Fruit fly (Drosophila melanogaster): ENCODE measurements around the gene HDAC4.

The HDAC4 gene

DNA sequence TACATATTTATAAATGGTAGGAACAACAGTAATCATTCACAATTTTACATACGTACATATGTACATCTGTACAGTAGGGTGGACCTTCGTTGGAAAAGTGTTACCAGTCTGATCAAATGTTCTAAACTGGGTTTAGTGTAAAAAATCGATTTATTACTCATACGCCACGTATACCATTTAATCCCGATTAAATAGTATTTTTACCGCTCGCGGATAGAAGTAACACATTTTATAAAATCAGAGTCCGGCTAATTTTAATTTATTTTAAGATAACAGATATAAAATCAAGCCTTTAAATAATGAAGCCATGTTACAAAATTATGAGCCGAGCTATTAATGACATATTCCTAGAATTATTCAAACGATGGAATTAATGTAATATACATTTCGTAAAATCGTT is 65.0 kb downstream of the HDAC4 start:
- TF ChIP-seq h (optimal IDR thresholded peaks at IDR 0.05) (no peak), ttk (optimal IDR thresholded peaks at IDR 0.05) (no peak), Sin3A (optimal IDR thresholded peaks at IDR 0.05) (no peak), psq (optimal IDR thresholded peaks at IDR 0.05) (no peak), insv (optimal IDR thresholded peaks at IDR 0.05) (no peak), Myc (optimal IDR thresholded peaks at IDR 0.05) (no peak)

DNA sequence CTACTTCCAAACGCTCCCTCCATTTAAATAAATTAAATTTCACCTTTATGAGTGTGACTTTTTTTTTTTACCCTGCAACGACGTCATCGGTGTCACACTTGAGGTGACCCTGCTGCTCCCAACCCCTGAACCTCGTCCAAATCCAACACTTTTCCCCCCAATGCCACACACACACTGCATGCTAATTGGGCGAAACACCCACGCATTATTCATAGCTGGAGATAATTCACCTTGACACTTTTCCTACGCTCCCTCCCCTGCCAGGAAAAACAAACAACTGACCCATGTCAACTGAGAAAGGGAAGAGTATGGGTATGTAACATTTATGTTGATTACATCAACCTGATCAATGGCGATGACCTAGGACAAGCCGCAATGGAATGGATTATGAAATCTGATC is 66.1 kb downstream of the HDAC4 start:
- TF ChIP-seq insv (optimal IDR thresholded peaks at IDR 0.05) (no peak), Myc (optimal IDR thresholded peaks at IDR 0.05) (no peak), psq (optimal IDR thresholded peaks at IDR 0.05) (no peak), ttk (optimal IDR thresholded peaks at IDR 0.05) (no peak), h (optimal IDR thresholded peaks at IDR 0.05) (no peak), Sin3A (optimal IDR thresholded peaks at IDR 0.05) (no peak)

DNA sequence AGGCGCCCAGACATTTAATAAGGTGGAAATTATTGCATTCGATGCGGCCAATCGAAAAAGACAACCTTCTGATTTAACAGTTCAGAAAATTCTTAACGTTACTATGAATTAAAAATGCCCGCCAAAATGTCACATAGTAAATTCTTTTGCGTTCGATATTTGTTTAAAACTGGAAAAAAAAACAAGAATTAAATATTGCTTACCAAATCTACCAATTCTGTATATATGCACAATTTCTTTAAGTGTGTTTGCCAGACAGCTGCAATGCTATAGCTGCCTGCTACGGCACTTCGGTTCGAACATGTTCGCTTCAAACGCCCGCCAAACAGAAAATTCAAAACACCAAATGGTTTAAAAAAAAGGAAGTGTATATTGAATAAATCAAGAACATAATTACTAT is 71.4 kb downstream of the HDAC4 start:
- TF ChIP-seq Sin3A (optimal IDR thresholded peaks at IDR 0.05) (no peak), insv (optimal IDR thresholded peaks at IDR 0.05) (no peak), Myc (optimal IDR thresholded peaks at IDR 0.05) (no peak), ttk (optimal IDR thresholded peaks at IDR 0.05) (no peak), psq (optimal IDR thresholded peaks at IDR 0.05) (no peak), h (optimal IDR thresholded peaks at IDR 0.05) (no peak)
